Fruit fly (Drosophila melanogaster): ENCODE results near the gene lace.

Gene lace

dm6 chr2L:15471565-15471964 lies 27.4 kb upstream of the lace start:
- TF ChIP-seq CG15479 (GFP tag; optimal IDR thresholded peaks at IDR 0.05) = peak; percentile 81
- TF ChIP-seq Dad (GFP tag; optimal IDR thresholded peaks at IDR 0.05) = no peak
- no peak for TF ChIP-seq twi (tag; optimal IDR thresholded peaks at IDR 0.05)
- peak; percentile 32 for TF ChIP-seq zen (tag; optimal IDR thresholded peaks at IDR 0.05)
- TF ChIP-seq gt (GFP tag; IDR thresholded peaks at IDR 0.05) = no peak
- TF ChIP-seq bcd (GFP tag; optimal IDR thresholded peaks at IDR 0.05) = no peak
- TF ChIP-seq CG11456 (GFP tag; IDR thresholded peaks at IDR 0.05) = no peak
- no peak for TF ChIP-seq MESR4 (GFP tag; optimal IDR thresholded peaks at IDR 0.05)
- no peak for TF ChIP-seq CG13287 (GFP tag; IDR thresholded peaks at IDR 0.05; ENCODE audit: partially characterized antibody)
- no peak for TF ChIP-seq CG9876 (GFP tag; optimal IDR thresholded peaks at IDR 0.05)
- no peak for TF ChIP-seq CG14050 (GFP tag; IDR thresholded peaks at IDR 0.05)
- TF ChIP-seq Ets65A (GFP tag) = peak; percentile 28
- TF ChIP-seq CG7928 (GFP tag; optimal IDR thresholded peaks at IDR 0.05) = no peak
- peak in 1 of 2 experiments; percentile 78 for TF ChIP-seq insv (GFP tag; optimal IDR thresholded peaks at IDR 0.05)
- TF ChIP-seq D19A (tag; optimal IDR thresholded peaks at IDR 0.05) = peak; percentile 64
- no peak for TF ChIP-seq CG1647 (GFP tag; optimal IDR thresholded peaks at IDR 0.05)
- TF ChIP-seq NC2α (GFP tag; optimal IDR thresholded peaks at IDR 0.05) = no peak
- no peak for TF ChIP-seq CG5245 (GFP tag; optimal IDR thresholded peaks at IDR 0.05)
- no peak for TF ChIP-seq z (GFP tag; IDR thresholded peaks at IDR 0.05)
- TF ChIP-seq cad (GFP tag; optimal IDR thresholded peaks at IDR 0.05) = peak; percentile 57
- no peak for TF ChIP-seq CG2202 (tag; optimal IDR thresholded peaks at IDR 0.05)
- no peak for TF ChIP-seq CG14965 (GFP tag; optimal IDR thresholded peaks at IDR 0.05; ENCODE audit: borderline replicate concordance)

dm6 chr2L:15474402-15474801 lies 24.5 kb upstream of the lace start:
- TF ChIP-seq Drgx (GFP tag; IDR thresholded peaks at IDR 0.05) = 0 out of 2 replicates have a peak, but pooled peaks have one; percentile 17
- TF ChIP-seq CG5180 (GFP tag; optimal IDR thresholded peaks at IDR 0.05) = no peak
- peak; percentile 24 for TF ChIP-seq D19A (tag; optimal IDR thresholded peaks at IDR 0.05)
- TF ChIP-seq sens (GFP tag) = peak; percentile 8
- TF ChIP-seq CG17361 (GFP tag; IDR thresholded peaks at IDR 0.05) = no peak
- no peak for TF ChIP-seq lov (optimal IDR thresholded peaks at IDR 0.05)
- no peak for TF ChIP-seq lov (GFP tag; IDR thresholded peaks at IDR 0.05)
- no peak for TF ChIP-seq E2f2 (GFP tag; IDR thresholded peaks at IDR 0.05)

dm6 chr2L:15474911-15475310 lies 24.0 kb upstream of the lace start:
- no peak for TF ChIP-seq CG11085 (GFP tag; IDR thresholded peaks at IDR 0.05)
- TF ChIP-seq CG2199 (GFP tag; IDR thresholded peaks at IDR 0.05) = no peak
- TF ChIP-seq bsh (GFP tag; optimal IDR thresholded peaks at IDR 0.05) = no peak
- peak; percentile 81 for TF ChIP-seq D (optimal IDR thresholded peaks at IDR 0.05)
- TF ChIP-seq D (GFP tag; optimal IDR thresholded peaks at IDR 0.05) = no peak
- peak in 1 of 2 experiments; percentile 58 for TF ChIP-seq tll (GFP tag; optimal IDR thresholded peaks at IDR 0.05)

dm6 chr2L:15478159-15478591 lies 20.8 kb upstream of the lace start, which contains the start of gene sna:
Gene sna (minus strand): TSS chr2L:15478260.
- no peak for TF ChIP-seq CG12744 (GFP tag; optimal IDR thresholded peaks at IDR 0.05)
- peak; percentile 68; the same call in 1 of the 2 replicates for TF ChIP-seq Adf1 (GFP tag; IDR thresholded peaks at IDR 0.05)
- no peak for TF ChIP-seq h (optimal IDR thresholded peaks at IDR 0.05)
- peak; percentile 51 for TF ChIP-seq twi (tag; optimal IDR thresholded peaks at IDR 0.05)
- TF ChIP-seq Ets97D (GFP tag; optimal IDR thresholded peaks at IDR 0.05) = no peak
- peak; percentile 27 for TF ChIP-seq CG33557 (GFP tag; optimal IDR thresholded peaks at IDR 0.05)
- no peak for TF ChIP-seq Bteb2 (GFP tag; optimal IDR thresholded peaks at IDR 0.05)
- no peak for TF ChIP-seq CG9817 (tag; optimal IDR thresholded peaks at IDR 0.05)
- TF ChIP-seq nerfin-1 (tag; optimal IDR thresholded peaks at IDR 0.05) = peak; percentile 39
- peak; percentile 29 for TF ChIP-seq ewg (GFP tag; optimal IDR thresholded peaks at IDR 0.05)
- TF ChIP-seq B-H2 (GFP tag; optimal IDR thresholded peaks at IDR 0.05) = no peak
- TF ChIP-seq Trl (optimal IDR thresholded peaks at IDR 0.05) = peak; percentile 40 to 89
- TF ChIP-seq Trl (GFP tag; optimal IDR thresholded peaks at IDR 0.05) = no peak
- TF ChIP-seq CG8924 (tag; optimal IDR thresholded peaks at IDR 0.05) = peak; percentile 24
- TF ChIP-seq dpn (GFP tag; optimal IDR thresholded peaks at IDR 0.05) = no peak
- no peak for TF ChIP-seq CG13775 (GFP tag; optimal IDR thresholded peaks at IDR 0.05)
- peak; percentile 59 for TF ChIP-seq sens (GFP tag)

Measured in whole organism, embryonic.